In genomic region chrII:15268195-15268594, ce11 we compare ENCODE assay signal across 4 worm cellular contexts.
TF ChIP-seq lines count a peak whose summit lies in the region.

TSS of gene rga-9 (plus strand) at chrII:15268210.

TF ChIP-seq in whole organism, L1 larva, 84 proteins besides CTCF, POLR2A, EP300 and RAD21:
- TF ChIP-seq F16B12.6 (tag; optimal IDR thresholded peaks at IDR 0.05; lab: Kevin White, UChicago) (no peak), ceh-82 (tag; optimal IDR thresholded peaks at IDR 0.05; lab: Kevin White, UChicago) (no peak), fkh-4 (tag; optimal IDR thresholded peaks at IDR 0.05; lab: Kevin White, UChicago; ENCODE audit: borderline replicate concordance) (no peak), pax-3 (tag; optimal IDR thresholded peaks at IDR 0.05; lab: Kevin White, UChicago) (no peak), snpc-4 (tag; optimal IDR thresholded peaks at IDR 0.05; lab: Kevin White, UChicago) (no peak), grh-1 (GFP tag; IDR thresholded peaks at IDR 0.05; lab: Robert Waterston, UW) (0 out of 2 replicates have a peak, but pooled peaks have one; percentile 13), lin-39 (tag; optimal IDR thresholded peaks at IDR 0.05; lab: Kevin White, UChicago) (no peak), unc-30 (tag; optimal IDR thresholded peaks at IDR 0.05; lab: Kevin White, UChicago) (no peak)

TF ChIP-seq in whole organism, L4 larva, 104 proteins besides CTCF, POLR2A, EP300 and RAD21:
- TF ChIP-seq ceh-20 (GFP tag; IDR thresholded peaks at IDR 0.05; lab: Robert Waterston, UW) (no peak), egl-43 (GFP tag; IDR thresholded peaks at IDR 0.05; lab: Robert Waterston, UW) (peak; percentile 51; the same call in 1 of the 2 replicates), madf-5 (GFP tag; IDR thresholded peaks at IDR 0.05; lab: Robert Waterston, UW) (no peak), set-16 (GFP tag; IDR thresholded peaks at IDR 0.05; lab: Robert Waterston, UW) (peak; percentile 93), gei-8 (GFP tag; optimal IDR thresholded peaks at IDR 0.05; lab: Kevin White, UChicago) (no peak), unc-62 (GFP tag; optimal IDR thresholded peaks at IDR 0.05 in 1 of 2; lab: Kevin White, UChicago) (peak in 1 of 2 experiments; percentile 24), unc-62 (tag; optimal IDR thresholded peaks at IDR 0.05; lab: Kevin White, UChicago) (no peak), nhr-42 (GFP tag; IDR thresholded peaks at IDR 0.05; lab: Robert Waterston, UW) (0 out of 2 replicates have a peak, but pooled peaks have one; percentile 15), T26A8.4 (GFP tag; IDR thresholded peaks at IDR 0.05; lab: Robert Waterston, UW) (no peak)

TF ChIP-seq in whole organism, midembryonic, 9 proteins besides CTCF, POLR2A, EP300 and RAD21:
- TF ChIP-seq cog-1 (tag; optimal IDR thresholded peaks at IDR 0.05; lab: Kevin White, UChicago) (no peak), tab-1 (GFP tag; IDR thresholded peaks at IDR 0.05; lab: Robert Waterston, UW) (0 out of 2 replicates have a peak, but pooled peaks have one; percentile 11)

TF ChIP-seq in whole organism, young adult, 124 proteins besides CTCF, POLR2A, EP300 and RAD21:
- no peak for TF ChIP-seq ztf-3 (GFP tag; optimal IDR thresholded peaks at IDR 0.05; lab: Kevin White, UChicago)
- no peak for TF ChIP-seq tbp1 (GFP tag; optimal IDR thresholded peaks at IDR 0.05; lab: Kevin White, UChicago)
- TF ChIP-seq dox-1 (GFP tag; IDR thresholded peaks at IDR 0.05; lab: Robert Waterston, UW) = no peak
- peak; percentile 90 for TF ChIP-seq zfh-2 (GFP tag; conservative IDR thresholded peaks at IDR 0.05; lab: Robert Waterston, UW)
- TF ChIP-seq egrh-3 (GFP tag; IDR thresholded peaks at IDR 0.05; lab: Robert Waterston, UW) = peak; percentile 71; the same call in 1 of the 2 replicates
